Worm (Caenorhabditis elegans) whole organism, late embryonic: Measurements from ENCODE around the gene scl-11.
A peak's percentile ranks its signal among the peaks of the same experiment; 100 is the strongest.

Experiments used
- K02D7.2 ChIP-seq: sonication (generic microtip); optimal IDR thresholded peaks from 2 replicates; lab custom pipeline; 2017; ENCODE audit warnings: mild to moderate bottlenecking, missing genetic modification characterization, missing compliant biosample characterization
- K09A11.1 ChIP-seq: sonication (generic microtip); optimal IDR thresholded peaks from 2 replicates; lab custom pipeline; 2017; ENCODE audit warnings: antibody characterized with exemption, mild to moderate bottlenecking, missing genetic modification characterization, missing compliant biosample characterization; ENCODE audit not compliant: insufficient read depth
- T23F11.4 ChIP-seq: fragments of 200-800 bp; sonication (Bioruptor generic); optimal IDR thresholded peaks from 2 replicates; lab custom pipeline; 2018; ENCODE audit warnings: mild to moderate bottlenecking, missing genetic modification characterization, missing compliant biosample characterization
- ceh-18 ChIP-seq: sonication (generic microtip); optimal IDR thresholded peaks from 2 replicates; lab custom pipeline; 2016; ENCODE audit warnings: missing genetic modification characterization, missing compliant biosample characterization
- ceh-19 ChIP-seq: fragments of 200-800 bp; sonication (Bioruptor generic); optimal IDR thresholded peaks from 2 replicates; lab custom pipeline; 2018; ENCODE audit warnings: mild to moderate bottlenecking, missing genetic modification characterization, missing compliant biosample characterization
- ceh-2 ChIP-seq: sonication (generic microtip); optimal IDR thresholded peaks from 2 replicates; lab custom pipeline; 2016; ENCODE audit warnings: missing genotype, missing genetic modification characterization, missing compliant biosample characterization
- ceh-24 ChIP-seq: sonication (generic microtip); optimal IDR thresholded peaks from 2 replicates; lab custom pipeline; 2016; ENCODE audit warnings: mild to moderate bottlenecking, missing genetic modification characterization, missing compliant biosample characterization
- ceh-31 ChIP-seq: sonication (generic microtip); optimal IDR thresholded peaks from 2 replicates; lab custom pipeline; 2016; ENCODE audit warnings: missing genetic modification characterization, missing compliant biosample characterization
- ceh-9 ChIP-seq: sonication (generic microtip); optimal IDR thresholded peaks from 2 replicates; lab custom pipeline; 2016; ENCODE audit warnings: mild to moderate bottlenecking, missing genetic modification characterization, inconsistent platforms, missing compliant biosample characterization
- che-1 ChIP-seq: sonication (generic microtip); optimal IDR thresholded peaks from 2 replicates; lab custom pipeline; 2016; ENCODE audit warnings: mild to moderate bottlenecking, missing genetic modification characterization, missing compliant biosample characterization
- dmd-4 ChIP-seq: sonication (generic microtip); optimal IDR thresholded peaks from 2 replicates; lab custom pipeline; 2016; ENCODE audit warnings: borderline replicate concordance, missing genetic modification characterization, missing compliant biosample characterization
- dve-1 ChIP-seq: sonication (generic microtip); optimal IDR thresholded peaks from 2 replicates; lab custom pipeline; 2017; ENCODE audit warnings: antibody characterized with exemption, mild to moderate bottlenecking, missing genetic modification characterization, missing compliant biosample characterization
- elt-2 ChIP-seq: sonication (generic microtip); optimal IDR thresholded peaks from 2 replicates; lab custom pipeline; 2016; ENCODE audit warnings: missing genetic modification reagents, missing genetic modification characterization, missing compliant biosample characterization
- elt-4 ChIP-seq: sonication (generic microtip); optimal IDR thresholded peaks from 2 replicates; lab custom pipeline; 2016; ENCODE audit warnings: missing genetic modification characterization, missing compliant biosample characterization
- eyg-1 ChIP-seq: sonication (generic microtip); optimal IDR thresholded peaks from 2 replicates; lab custom pipeline; 2016; ENCODE audit warnings: missing genotype, missing genetic modification characterization, missing compliant biosample characterization
- fkh-10 ChIP-seq: fragments of 150-350 bp; optimal IDR thresholded peaks from 2 replicates; lab custom pipeline; 2014; ENCODE audit warnings: missing biosample characterization, missing genetic modification reagents, missing genetic modification characterization
- lim-6 ChIP-seq: sonication (generic microtip); optimal IDR thresholded peaks from 2 replicates; lab custom pipeline; 2016; ENCODE audit warnings: missing genetic modification characterization, missing compliant biosample characterization
- lin-11 ChIP-seq: fragments of 200-800 bp; sonication (Bioruptor generic); optimal IDR thresholded peaks from 2 replicates; lab custom pipeline; 2018; ENCODE audit warnings: mild to moderate bottlenecking, missing genetic modification characterization, missing compliant biosample characterization
- mec-3 ChIP-seq: sonication (generic microtip); optimal IDR thresholded peaks from 2 replicates; lab custom pipeline; 2016; ENCODE audit warnings: borderline replicate concordance, missing genetic modification characterization, missing compliant biosample characterization
- nfya-1 ChIP-seq: sonication (generic microtip); optimal IDR thresholded peaks from 2 replicates; lab custom pipeline; 2017; ENCODE audit warnings: missing genetic modification characterization, mild to moderate bottlenecking, missing compliant biosample characterization, antibody characterized with exemption, moderate library complexity
- nhr-11 ChIP-seq: fragments of 150-350 bp; optimal IDR thresholded peaks from 2 replicates; lab custom pipeline; 2014; ENCODE audit warnings: missing biosample characterization, missing genetic modification characterization
- nhr-232 ChIP-seq: sonication (generic microtip); optimal IDR thresholded peaks from 2 replicates; lab custom pipeline; 2016; ENCODE audit warnings: missing genetic modification characterization, missing compliant biosample characterization
- pat-9 ChIP-seq: fragments of 200-800 bp; sonication (Bioruptor generic); optimal IDR thresholded peaks from 2 replicates; lab custom pipeline; 2018; ENCODE audit warnings: mild to moderate bottlenecking, missing genetic modification characterization, moderate library complexity, missing compliant biosample characterization
- pqm-1 ChIP-seq: sonication (generic microtip); optimal IDR thresholded peaks from 2 replicates; lab custom pipeline; 2016; ENCODE audit warnings: missing genetic modification characterization, missing compliant biosample characterization
- pros-1 ChIP-seq: fragments of 150-350 bp; optimal IDR thresholded peaks from 2 replicates; lab custom pipeline; 2014; ENCODE audit warnings: missing biosample characterization, missing genetic modification reagents, missing genetic modification characterization
- ref-2 ChIP-seq: sonication (generic microtip); optimal IDR thresholded peaks from 2 replicates; lab custom pipeline; 2016; ENCODE audit warnings: missing genetic modification characterization, missing compliant biosample characterization
- rnt-1 ChIP-seq: sonication (generic microtip); optimal IDR thresholded peaks from 2 replicates; lab custom pipeline; 2016; ENCODE audit warnings: missing genetic modification characterization, missing compliant biosample characterization
- sox-2 ChIP-seq: fragments of 200-800 bp; sonication (Bioruptor generic); IDR thresholded peaks from 2 replicates; pipeline ENCODE4 v1.3.6; 2022; ENCODE audit warnings: missing genetic modification reagents, missing genetic modification characterization, missing compliant biosample characterization
- sox-4 ChIP-seq: sonication (generic microtip); optimal IDR thresholded peaks from 2 replicates; lab custom pipeline; 2017; ENCODE audit warnings: mild to moderate bottlenecking, missing genetic modification characterization, inconsistent platforms, missing compliant biosample characterization
- tbx-2 ChIP-seq: sonication (generic microtip); optimal IDR thresholded peaks from 2 replicates; lab custom pipeline; 2016; ENCODE audit warnings: missing genetic modification characterization, missing compliant biosample characterization
- ttx-3 ChIP-seq: sonication (generic microtip); optimal IDR thresholded peaks from 2 replicates; lab custom pipeline; 2016; ENCODE audit warnings: missing genetic modification reagents, missing genetic modification characterization, missing compliant biosample characterization
- unc-3 ChIP-seq, 2 experiments: fragments of 200-800 bp in 1 of 2; sonication (Bioruptor generic) in 1 of 2; sonication (generic microtip) in 1 of 2; conservative IDR thresholded peaks in 1 of 2; optimal IDR thresholded peaks in 1 of 2; 2 replicates each; pipeline versions ENCODE4 v1.3.6 to Lab custom; 2016 to 2022; ENCODE audit warnings: missing compliant biosample characterization in 2 of 2, missing genetic modification characterization in 2 of 2, missing genetic modification reagents in 1 of 2
- unc-42 ChIP-seq: sonication (generic microtip); optimal IDR thresholded peaks from 2 replicates; lab custom pipeline; 2016; ENCODE audit warnings: missing genotype, missing genetic modification characterization, missing compliant biosample characterization
- ztf-16 ChIP-seq: sonication (generic microtip); optimal IDR thresholded peaks from 2 replicates; lab custom pipeline; 2017; ENCODE audit warnings: missing genetic modification characterization, missing compliant biosample characterization

scl-11 gene

DNA sequence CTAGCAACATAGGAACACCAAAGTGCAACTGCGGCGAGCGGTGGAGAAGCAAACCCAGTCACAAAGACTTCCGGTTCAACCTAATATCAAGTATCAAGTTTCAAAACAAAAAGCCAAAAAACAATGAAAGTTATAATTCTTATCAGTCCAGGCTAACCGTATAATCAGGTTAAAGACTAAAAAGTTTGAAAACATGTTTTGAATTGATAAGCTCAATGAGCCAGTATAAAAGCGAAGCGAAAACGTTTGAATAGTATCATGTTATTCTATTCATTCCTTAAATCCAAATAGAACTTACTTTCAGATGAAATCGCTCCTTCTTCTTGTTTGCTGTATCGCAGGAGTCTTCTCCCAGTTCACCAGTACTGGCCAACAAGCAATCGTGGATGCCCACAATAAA lies at the start of gene scl-11:
TSS of gene scl-11 (plus strand) at position 301 of the 400 bp plus-strand sequence.
- no peak for TF ChIP-seq dve-1 (tag; lab: Kevin White, UChicago)
- no peak for TF ChIP-seq ceh-9
- no peak for TF ChIP-seq lin-11
- TF ChIP-seq sox-2 (GFP tag; lab: Robert Waterston, UW): no peak
- no peak for TF ChIP-seq che-1 (tag; lab: Kevin White, UChicago)
- no peak for TF ChIP-seq T23F11.4 (GFP tag; lab: Kevin White, UChicago)
- no peak for TF ChIP-seq nhr-232 (tag; lab: Kevin White, UChicago)
- TF ChIP-seq ceh-2 (tag; lab: Kevin White, UChicago): no peak
- no peak for TF ChIP-seq ceh-18 (tag; lab: Kevin White, UChicago)
- no peak for TF ChIP-seq elt-4 (tag; lab: Kevin White, UChicago)
- no peak for TF ChIP-seq tbx-2 (tag; lab: Kevin White, UChicago)
- TF ChIP-seq nfya-1: no peak
- TF ChIP-seq nhr-11 (tag; lab: Kevin White, UChicago): no peak
- no peak for TF ChIP-seq unc-3 (GFP tag; conservative IDR thresholded peaks at IDR 0.05; lab: Robert Waterston, UW)
- TF ChIP-seq unc-3 (tag; optimal IDR thresholded peaks at IDR 0.05; lab: Kevin White, UChicago): no peak
- no peak for TF ChIP-seq ceh-19 (GFP tag; lab: Kevin White, UChicago)
- no peak for TF ChIP-seq ttx-3 (tag; lab: Kevin White, UChicago)
- no peak for TF ChIP-seq unc-42 (tag; lab: Kevin White, UChicago)
- TF ChIP-seq sox-4 (tag; lab: Kevin White, UChicago): no peak
- TF ChIP-seq rnt-1 (tag; lab: Kevin White, UChicago): no peak
- TF ChIP-seq pat-9: no peak

DNA sequence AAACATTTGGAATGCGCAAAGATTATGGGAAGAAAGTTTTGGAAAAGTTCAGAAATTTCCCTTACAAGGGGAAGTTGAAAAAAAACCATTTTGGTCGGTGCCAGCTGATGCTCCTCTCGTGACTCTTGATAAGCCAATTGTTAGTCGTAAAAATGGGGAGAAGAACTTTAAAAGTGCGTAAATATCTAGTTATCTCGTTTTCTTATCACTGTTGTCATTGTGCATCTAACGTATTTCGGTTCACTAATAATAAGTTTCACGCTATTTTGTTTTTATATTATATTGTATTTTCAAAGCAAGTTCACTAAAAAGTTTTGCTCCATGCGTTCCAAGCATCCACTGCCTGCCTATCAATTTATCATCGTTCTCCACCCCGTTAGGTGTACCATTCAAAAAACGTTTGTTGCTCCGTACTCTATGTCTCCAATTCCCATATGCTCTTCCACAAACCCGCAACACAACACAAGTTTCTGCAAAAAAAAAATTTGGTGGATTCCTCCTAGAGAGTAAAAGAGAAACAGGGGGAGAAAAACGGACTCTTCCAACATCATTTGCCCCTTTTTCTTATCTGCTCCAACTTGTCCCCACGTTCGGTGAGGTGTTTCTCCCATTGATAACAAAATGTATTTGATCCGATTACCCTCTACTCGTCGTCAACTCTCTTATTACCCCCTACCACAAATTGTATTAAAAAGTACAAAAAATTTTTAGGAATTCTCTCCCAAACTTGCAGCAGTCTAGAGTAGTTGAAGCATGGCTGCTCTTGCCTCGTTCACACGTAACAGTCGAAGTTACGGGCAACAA lies 42.6 kb upstream of the scl-11 start, which contains the start of gene mbk-2:
TSS of gene mbk-2 (plus strand) at position 754 of the 804 bp plus-strand sequence.
- TF ChIP-seq pqm-1 (tag; lab: Kevin White, UChicago): no peak
- TF ChIP-seq elt-2 (tag; lab: Kevin White, UChicago): peak; percentile 53
- TF ChIP-seq sox-2 (GFP tag; lab: Robert Waterston, UW): no peak

DNA sequence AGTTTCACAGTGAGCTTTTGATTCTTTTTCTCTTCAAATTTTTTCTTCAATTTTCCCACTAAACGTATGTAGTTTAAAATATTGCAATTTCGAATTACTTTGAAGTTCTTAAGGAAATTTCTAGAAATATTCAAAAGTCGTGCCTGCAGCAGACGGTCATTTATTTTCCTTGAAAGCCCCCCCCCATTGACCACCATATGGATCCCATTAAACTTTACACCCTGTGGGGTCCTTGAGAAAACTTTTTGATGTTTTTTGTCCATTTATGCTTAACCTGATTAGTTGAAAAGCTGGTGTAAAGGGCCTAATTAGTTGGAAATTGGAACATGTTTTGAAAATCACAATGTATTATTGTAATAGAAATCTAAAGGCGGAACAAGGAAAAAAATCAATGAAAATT lies 41.7 kb upstream of the scl-11 start:
- TF ChIP-seq ztf-16: no peak
- no peak for TF ChIP-seq ttx-3 (tag; lab: Kevin White, UChicago)
- TF ChIP-seq pqm-1 (tag; lab: Kevin White, UChicago): no peak
- TF ChIP-seq fkh-10 (GFP tag; lab: Kevin White, UChicago): no peak
- TF ChIP-seq mec-3 (tag; lab: Kevin White, UChicago): no peak
- no peak for TF ChIP-seq ref-2
- no peak for TF ChIP-seq nfya-1
- no peak for TF ChIP-seq ceh-2 (tag; lab: Kevin White, UChicago)
- TF ChIP-seq unc-42 (tag; lab: Kevin White, UChicago): no peak
- no peak for TF ChIP-seq lim-6
- no peak for TF ChIP-seq ceh-31 (tag; lab: Kevin White, UChicago)
- no peak for TF ChIP-seq dmd-4 (tag; lab: Kevin White, UChicago)
- no peak for TF ChIP-seq nhr-232 (tag; lab: Kevin White, UChicago)
- TF ChIP-seq, all 69 proteins: peak for 0

DNA sequence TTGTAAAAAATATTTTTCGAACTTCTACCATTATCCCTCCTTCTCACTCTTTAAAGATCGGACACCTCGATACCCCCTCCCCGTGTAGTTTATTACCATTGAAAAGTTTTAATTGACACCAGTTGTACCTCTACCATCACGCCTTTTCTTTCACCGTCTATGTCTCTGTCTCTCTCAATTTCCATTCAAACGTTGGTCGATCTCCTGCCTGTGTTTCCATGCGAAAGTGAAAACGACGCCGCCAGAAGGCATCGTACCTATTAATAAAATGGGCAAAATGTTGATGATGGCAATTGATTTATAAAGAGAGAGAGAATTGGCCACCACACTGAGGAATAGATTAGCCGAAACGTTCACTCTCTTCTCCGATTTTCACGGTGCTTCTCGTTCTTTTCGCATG lies 37.9 kb upstream of the scl-11 start:
- TF ChIP-seq ceh-24 (tag; lab: Kevin White, UChicago) (no peak), nhr-11 (tag; lab: Kevin White, UChicago) (no peak), K02D7.2 (tag; lab: Kevin White, UChicago) (no peak), pros-1 (tag; lab: Kevin White, UChicago) (peak; percentile 37), eyg-1 (tag; lab: Kevin White, UChicago) (no peak), ceh-31 (tag; lab: Kevin White, UChicago) (peak; percentile 67), mec-3 (tag; lab: Kevin White, UChicago) (no peak), rnt-1 (tag; lab: Kevin White, UChicago) (no peak), sox-4 (tag; lab: Kevin White, UChicago) (no peak), K09A11.1 (tag; lab: Kevin White, UChicago) (no peak)
